Worm (Caenorhabditis elegans) whole organism, early embryonic: ENCODE results near the gene rbmx-2.

Experiments used
- F13C5.2 ChIP-seq: sonication (generic microtip); optimal IDR thresholded peaks from 2 replicates; lab custom pipeline; 2017; ENCODE audit warnings: mild to moderate bottlenecking, missing genetic modification characterization, inconsistent platforms, missing compliant biosample characterization
- ama-1 ChIP-seq: fragments of 150-350 bp; optimal IDR thresholded peaks from 2 replicates; lab custom pipeline; 2014
- sea-1 ChIP-seq: fragments of 200-800 bp; sonication (Bioruptor generic); conservative IDR thresholded peaks from 2 replicates; pipeline ENCODE4 v1.3.6; 2022; ENCODE audit warnings: missing genetic modification characterization, missing compliant biosample characterization

- no peak for TF ChIP-seq sea-1 (GFP tag; lab: Robert Waterston, UW)
- no peak for TF ChIP-seq F13C5.2 (tag; lab: Kevin White, UChicago)
- TF ChIP-seq ama-1 (lab: Kevin White, UChicago), result no peak
Measured at ce11 chrII:6236093-6236945, 39.6 kb upstream of the rbmx-2 start.
